Fruit fly (Drosophila melanogaster): ENCODE data around the gene CG14384.

CG14384 gene

DNA sequence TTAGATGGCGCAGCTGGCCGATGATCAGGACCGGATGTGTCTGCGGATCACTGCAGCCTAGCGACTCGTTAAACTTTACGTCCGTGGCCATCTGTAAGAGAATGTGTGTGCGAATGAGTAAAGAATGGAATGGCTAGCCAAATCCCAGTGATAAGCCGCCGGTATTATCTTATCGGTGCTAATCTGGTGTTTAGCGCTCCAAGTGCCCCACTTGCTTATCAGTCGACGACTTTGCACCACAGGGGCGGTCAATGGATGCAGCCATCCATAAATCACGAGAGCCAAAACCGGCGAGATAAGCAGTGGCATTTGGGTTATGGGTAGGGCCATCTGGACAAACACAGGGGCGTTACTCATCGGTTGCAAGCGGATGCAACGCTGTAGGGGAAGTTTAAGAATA is 7.3 kb downstream of the CG14384 start (continued):
- TF ChIP-seq CG13894 (tag; optimal IDR thresholded peaks at IDR 0.05) (no peak), ato (GFP tag; IDR thresholded peaks at IDR 0.05; ENCODE audit: partially characterized antibody) (no peak), prd (optimal IDR thresholded peaks at IDR 0.05) (no peak), prd (GFP tag; IDR thresholded peaks at IDR 0.05) (no peak), ac (GFP tag; optimal IDR thresholded peaks at IDR 0.05) (no peak), caup (GFP tag; optimal IDR thresholded peaks at IDR 0.05; ENCODE audit: severe bottlenecking) (no peak), CG6683 (GFP tag; optimal IDR thresholded peaks at IDR 0.05) (no peak), Abd-B (GFP tag; optimal IDR thresholded peaks at IDR 0.05) (no peak), CG11456 (GFP tag; IDR thresholded peaks at IDR 0.05) (no peak), rib (GFP tag; IDR thresholded peaks at IDR 0.05) (no peak)

dm6 chr3R:12957388-12957787 is 10.1 kb downstream of the CG14384 start:
- TF ChIP-seq chif (GFP tag; optimal IDR thresholded peaks at IDR 0.05), result peak in 1 of 2 experiments; percentile 3
- TF ChIP-seq CG6689 (GFP tag; IDR thresholded peaks at IDR 0.05), result 0 out of 2 replicates have a peak, but pooled peaks have one; percentile 13
- TF ChIP-seq sens (GFP tag), result peak; percentile 47
- TF ChIP-seq row (GFP tag; IDR thresholded peaks at IDR 0.05), result 0 out of 3 replicates have a peak, but pooled peaks have one; percentile 13
- TF ChIP-seq prd (optimal IDR thresholded peaks at IDR 0.05), result no peak
- TF ChIP-seq prd (GFP tag; IDR thresholded peaks at IDR 0.05), result peak; percentile 42; the same call in 1 of the 3 replicates
- TF ChIP-seq phol (tag; optimal IDR thresholded peaks at IDR 0.05), result no peak
- no peak for TF ChIP-seq sr (GFP tag; IDR thresholded peaks at IDR 0.05)
- TF ChIP-seq gem (tag; optimal IDR thresholded peaks at IDR 0.05), result peak; percentile 2

Measured in whole organism, embryonic.